Worm (Caenorhabditis elegans) whole organism, young adult: ENCODE data around the gene R05A10.1.

ENCODE experiments used
- K11D2.4 ChIP-seq: fragments of 200-800 bp; sonication (Bioruptor generic); IDR thresholded peaks from 2 replicates; pipeline ENCODE4 v1.3.6; 2022; ENCODE audit warnings: missing genetic modification reagents, missing genetic modification characterization, missing compliant biosample characterization
- ama-1 ChIP-seq, 3 experiments: fragments of 150-350 bp in 1 of 3; sonication (generic microtip) in 2 of 3; optimal IDR thresholded peaks; 2 replicates each; lab custom pipeline; 2014 to 2018; ENCODE audit warnings: missing biosample characterization in 2 of 3, missing genetic modification characterization in 2 of 3, missing genetic modification reagents in 2 of 3
- egl-18 ChIP-seq: fragments of 200-800 bp; sonication (Bioruptor generic); IDR thresholded peaks from 2 replicates; pipeline ENCODE4 v1.3.6; 2022; ENCODE audit warnings: missing genetic modification reagents, missing genetic modification characterization, missing compliant biosample characterization
- rpc-1 ChIP-seq, 2 experiments: fragments of 150-350 bp in 1 of 2; sonication (generic microtip) in 1 of 2; optimal IDR thresholded peaks; 2 replicates each; lab custom pipeline; 2014 to 2018; ENCODE audit warnings: missing biosample characterization in 1 of 2, missing genetic modification characterization in 1 of 2, missing genetic modification reagents in 1 of 2, missing genotype in 1 of 2
- ztf-6 ChIP-seq: fragments of 200-800 bp; sonication (Bioruptor generic); IDR thresholded peaks from 2 replicates; pipeline ENCODE4 v1.3.6; 2022; ENCODE audit warnings: missing genetic modification reagents, missing genetic modification characterization, missing compliant biosample characterization

ce11 chrIV:14230799-14231198 is 48.6 kb downstream of the R05A10.1 start, which contains the start of gene F02H6.6:
- TF ChIP-seq egl-18 (GFP tag; lab: Robert Waterston, UW): no peak
- no peak for TF ChIP-seq rpc-1 (optimal IDR thresholded peaks at IDR 0.05; lab: Kevin White, UChicago)
- TF ChIP-seq rpc-1 (tag; optimal IDR thresholded peaks at IDR 0.05; lab: Kevin White, UChicago): no peak
- no peak for TF ChIP-seq ztf-6
- no peak for TF ChIP-seq K11D2.4 (GFP tag; lab: Robert Waterston, UW)
- TF ChIP-seq ama-1 (optimal IDR thresholded peaks at IDR 0.05; lab: Kevin White, UChicago): no peak
- no peak for TF ChIP-seq ama-1 (GFP tag; optimal IDR thresholded peaks at IDR 0.05; lab: Kevin White, UChicago)
